Worm (Caenorhabditis elegans) whole organism, L2 larva: ENCODE data around the gene F58F6.6.

Source experiments
- lin-11 ChIP-seq: fragments of 150-350 bp; sonication (generic microtip); optimal IDR thresholded peaks from 2 replicates; lab custom pipeline; 2014; ENCODE audit warnings: missing biosample characterization, missing genetic modification characterization, inconsistent platforms, mixed read lengths
- lin-39 ChIP-seq: fragments of 150-350 bp; optimal IDR thresholded peaks from 2 replicates; lab custom pipeline; 2014; ENCODE audit warnings: missing biosample characterization, missing genetic modification reagents, missing genetic modification characterization
- nhr-12 ChIP-seq: fragments of 150-350 bp; optimal IDR thresholded peaks from 2 replicates; lab custom pipeline; 2014; ENCODE audit warnings: missing biosample characterization, missing genetic modification characterization

DNA sequence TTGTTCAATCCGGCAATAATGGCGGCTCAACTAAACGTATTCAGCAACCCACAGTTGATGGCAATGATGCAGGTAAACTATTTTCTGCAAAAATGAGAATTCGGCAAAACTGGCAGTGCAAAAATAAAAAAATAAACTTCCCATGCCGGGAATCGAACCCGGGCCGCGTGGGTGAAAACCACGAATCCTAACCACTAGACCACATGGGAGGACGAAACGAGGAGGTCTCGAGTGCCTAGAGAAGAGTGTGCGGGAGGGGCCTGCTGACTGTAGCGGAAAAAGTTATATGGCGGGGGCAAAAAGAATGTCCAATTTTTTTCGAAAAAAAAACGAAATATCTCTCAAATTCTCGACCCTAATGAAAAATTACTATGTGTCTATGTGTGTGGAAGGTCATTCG is 47.2 kb downstream of the F58F6.6 start:
- TF ChIP-seq lin-39, result no peak
- no peak for TF ChIP-seq nhr-12 (tag; lab: Kevin White, UChicago)
- TF ChIP-seq lin-11 (tag; lab: Kevin White, UChicago), result peak; percentile 28
